Fruit fly (Drosophila melanogaster) S2 (cell line): ENCODE measurements around the gene Mnn1.

ENCODE experiments used
- CG8478 ChIP-seq: fragments of >200 bp; optimal IDR thresholded peaks from 2 replicates; lab custom pipeline; 2018
- CTCF ChIP-seq, 2 experiments: fragments of >200 bp; optimal IDR thresholded peaks; 2 replicates each; lab custom pipeline; 2018

The Mnn1 gene

DNA sequence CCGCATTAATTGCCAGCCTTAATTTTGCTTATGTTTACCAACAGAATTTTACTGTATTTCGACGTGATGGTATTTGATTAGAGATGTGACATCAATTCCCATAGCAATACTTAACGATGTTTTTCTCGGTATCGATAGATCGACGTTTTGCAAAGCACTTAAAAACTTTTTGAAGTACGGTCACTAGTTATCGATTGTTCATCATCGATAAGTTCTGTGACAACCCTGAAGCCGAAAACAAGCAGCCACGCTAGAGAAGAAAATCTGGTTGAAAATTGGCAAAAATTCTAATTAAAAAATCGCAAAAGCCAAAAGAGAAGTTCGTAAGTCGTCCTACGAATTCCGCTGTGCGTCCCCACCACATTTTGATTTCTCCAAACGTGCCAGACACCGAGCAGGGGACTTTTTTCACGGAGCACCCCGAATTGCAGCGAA, 23.6 kb upstream of the Mnn1 start, which contains the start of the genes Rab30 and Caper:
Gene Rab30, minus strand, starts transcription at position 90 of the 435 bp plus-strand sequence.
Gene Caper, plus strand, starts transcription at position 205 of the 435 bp plus-strand sequence.
- no peak for TF ChIP-seq CG8478 (lab: Kevin White, UChicago)
- peak in 1 of 2 experiments; percentile 32 for TF ChIP-seq CTCF (optimal IDR thresholded peaks at IDR 0.05; lab: Kevin White, UChicago)

DNA sequence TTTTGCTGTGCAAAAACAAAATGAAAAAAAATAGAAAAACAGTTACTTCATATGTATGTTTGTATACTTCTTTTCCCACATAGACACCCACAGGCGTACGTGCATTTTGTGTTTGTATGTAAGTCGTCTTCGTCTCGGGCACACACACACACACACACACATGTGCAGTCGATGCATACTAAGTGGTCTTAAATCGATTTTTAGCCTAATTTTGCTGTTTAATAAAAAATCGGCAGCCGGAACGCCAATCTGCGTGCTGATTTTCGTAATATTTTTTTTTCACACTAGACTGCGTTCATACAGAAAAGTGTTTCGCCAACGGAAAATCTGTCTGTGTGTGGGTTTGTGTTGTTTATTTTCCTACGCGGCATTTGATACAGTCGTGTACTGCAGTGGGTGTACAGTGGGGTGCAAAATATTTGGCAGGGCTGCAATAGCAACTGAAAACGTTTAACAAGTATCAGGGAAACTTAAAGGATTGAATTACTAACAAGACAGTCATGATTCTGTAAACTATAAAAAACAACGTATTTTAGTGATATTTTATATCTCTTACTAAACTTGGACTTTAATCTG, 22.9 kb upstream of the Mnn1 start:
- no peak for TF ChIP-seq CTCF (optimal IDR thresholded peaks at IDR 0.05; lab: Kevin White, UChicago)
- no peak for TF ChIP-seq CG8478 (lab: Kevin White, UChicago)

dm6 chr2L:7037773-7038327, 18.3 kb upstream of the Mnn1 start, which contains the start of gene milt:
TSS of gene milt (plus strand) at chr2L:7037823.
- TF ChIP-seq CTCF (optimal IDR thresholded peaks at IDR 0.05; lab: Kevin White, UChicago) (peak; percentile 14 to 24), CG8478 (lab: Kevin White, UChicago) (no peak)

DNA sequence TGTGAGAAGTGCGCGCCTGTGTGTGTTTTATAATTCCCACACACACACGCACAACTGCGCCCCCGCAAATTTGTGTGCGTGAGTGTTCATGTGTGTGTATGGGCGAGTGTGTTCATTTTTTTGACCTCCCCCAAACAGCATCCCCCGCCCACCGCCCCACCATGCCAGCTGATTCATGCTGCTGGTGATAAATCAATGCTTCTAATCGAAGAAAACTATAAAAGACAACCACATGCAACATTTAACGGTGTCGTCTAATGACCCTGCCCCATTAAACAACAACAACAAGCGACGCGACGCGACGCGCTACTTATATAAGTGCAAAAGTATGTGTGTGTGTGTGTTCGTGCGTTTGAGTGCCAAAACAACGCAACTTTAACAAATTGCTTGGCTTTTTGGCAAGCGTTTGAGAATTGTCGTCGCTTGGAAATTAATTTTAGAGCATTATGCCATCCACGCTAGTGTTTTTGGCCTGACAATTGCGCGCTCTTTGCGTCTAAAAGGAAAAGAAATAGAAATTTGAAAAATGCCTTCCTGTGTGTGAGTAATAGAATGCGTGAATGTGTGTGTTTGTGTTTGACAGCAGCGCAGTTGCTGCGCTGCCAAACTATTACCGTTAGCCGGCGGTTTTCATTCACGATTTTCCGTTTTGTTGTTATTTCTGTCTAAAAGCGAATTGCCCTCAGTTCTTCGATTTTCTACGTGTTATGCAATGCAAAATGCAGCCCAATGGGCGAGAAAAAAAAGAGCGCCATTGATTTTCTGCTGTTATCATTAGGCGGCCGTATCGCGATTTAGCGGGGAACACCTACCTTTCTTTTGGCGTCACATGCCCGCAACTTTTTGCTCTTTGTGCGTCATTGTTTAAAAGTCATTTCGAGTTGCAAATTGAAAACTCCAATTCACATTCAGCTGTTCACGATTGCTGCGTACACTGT, 17.4 kb upstream of the Mnn1 start:
- TF ChIP-seq CG8478 (lab: Kevin White, UChicago) (no peak), CTCF (optimal IDR thresholded peaks at IDR 0.05; lab: Kevin White, UChicago) (no peak)

dm6 chr2L:7039342-7039684, 16.8 kb upstream of the Mnn1 start:
- TF ChIP-seq CG8478 (lab: Kevin White, UChicago) (no peak), CTCF (optimal IDR thresholded peaks at IDR 0.05; lab: Kevin White, UChicago) (no peak)

dm6 chr2L:7042150-7042811, 13.8 kb upstream of the Mnn1 start:
- TF ChIP-seq CTCF (optimal IDR thresholded peaks at IDR 0.05; lab: Kevin White, UChicago) (no peak), CG8478 (lab: Kevin White, UChicago) (no peak)

dm6 chr2L:7043039-7043905, 12.8 kb upstream of the Mnn1 start:
- TF ChIP-seq CG8478 (lab: Kevin White, UChicago) (no peak), CTCF (optimal IDR thresholded peaks at IDR 0.05; lab: Kevin White, UChicago) (peak in 1 of 2 experiments; percentile 5)

dm6 chr2L:7047703-7048102, 8.4 kb upstream of the Mnn1 start:
- TF ChIP-seq CTCF (optimal IDR thresholded peaks at IDR 0.05; lab: Kevin White, UChicago) (no peak), CG8478 (lab: Kevin White, UChicago) (no peak)

- TF ChIP-seq CG8478 (lab: Kevin White, UChicago) (no peak), CTCF (optimal IDR thresholded peaks at IDR 0.05; lab: Kevin White, UChicago) (peak in 1 of 2 experiments; percentile 35)
Measured at dm6 chr2L:7049009-7049647, 7.0 kb upstream of the Mnn1 start.

DNA sequence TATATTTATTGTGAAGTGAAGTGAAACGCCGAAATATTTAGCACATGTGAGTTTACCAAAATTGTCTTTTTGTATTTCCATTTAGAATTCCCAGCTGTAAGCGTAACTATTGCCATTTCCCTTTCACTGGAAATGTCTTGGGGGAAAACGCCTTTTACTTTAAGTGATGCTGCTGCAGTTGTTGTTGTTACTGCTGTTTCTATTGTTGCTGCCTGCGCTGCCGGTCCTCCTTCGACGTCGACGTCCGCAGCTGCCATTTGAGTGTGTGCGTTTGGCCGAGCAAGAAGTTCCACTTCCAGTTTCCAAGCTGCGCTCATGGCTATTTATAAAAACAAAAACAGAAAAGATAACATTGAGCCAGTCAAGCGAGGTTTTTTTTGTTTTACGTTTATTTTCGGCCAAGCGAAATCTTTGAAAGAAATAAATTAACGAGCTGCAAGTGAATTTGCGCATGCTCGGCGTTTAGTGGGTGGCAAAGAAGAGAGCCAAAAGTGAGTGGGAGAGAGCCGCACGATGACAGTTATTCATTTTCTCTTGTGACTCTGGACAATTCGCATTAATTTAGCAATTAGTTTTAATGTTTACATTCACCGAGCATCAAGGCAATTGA, 6.3 kb upstream of the Mnn1 start:
- no peak for TF ChIP-seq CG8478 (lab: Kevin White, UChicago)
- TF ChIP-seq CTCF (optimal IDR thresholded peaks at IDR 0.05; lab: Kevin White, UChicago) = no peak

DNA sequence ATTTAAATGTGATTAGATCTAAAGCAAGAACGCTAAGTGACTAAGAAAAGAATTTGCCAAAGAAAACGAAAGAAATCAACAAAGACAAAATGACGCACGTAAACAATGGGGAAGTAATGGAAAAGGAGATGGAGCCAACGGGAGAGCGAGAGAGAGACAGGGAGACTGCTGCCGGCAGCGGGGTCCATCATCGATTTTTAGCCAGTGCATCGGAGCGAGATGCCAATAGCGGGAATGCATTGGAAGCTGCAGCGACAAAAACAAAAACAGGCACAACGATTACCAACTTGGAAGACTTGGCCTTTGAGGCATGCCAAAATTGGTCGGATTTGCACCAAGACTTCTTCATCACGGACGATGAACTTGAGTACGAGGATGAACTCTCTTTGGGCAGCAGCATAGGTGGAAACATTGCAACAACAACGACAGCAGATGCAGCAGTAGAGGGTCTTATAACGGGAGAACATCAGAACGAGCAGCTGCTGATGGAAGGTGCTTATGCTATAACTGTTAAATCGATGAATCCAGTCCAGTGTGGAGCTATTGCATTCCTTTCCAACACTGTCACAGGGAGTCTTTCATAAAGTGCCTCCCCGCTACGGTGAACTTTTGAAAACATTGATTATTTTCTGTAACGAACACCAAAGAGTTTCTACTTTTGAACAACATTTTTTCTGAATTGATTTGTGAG, 5.5 kb upstream of the Mnn1 start:
- TF ChIP-seq CG8478 (lab: Kevin White, UChicago) (no peak), CTCF (optimal IDR thresholded peaks at IDR 0.05; lab: Kevin White, UChicago) (no peak)

DNA sequence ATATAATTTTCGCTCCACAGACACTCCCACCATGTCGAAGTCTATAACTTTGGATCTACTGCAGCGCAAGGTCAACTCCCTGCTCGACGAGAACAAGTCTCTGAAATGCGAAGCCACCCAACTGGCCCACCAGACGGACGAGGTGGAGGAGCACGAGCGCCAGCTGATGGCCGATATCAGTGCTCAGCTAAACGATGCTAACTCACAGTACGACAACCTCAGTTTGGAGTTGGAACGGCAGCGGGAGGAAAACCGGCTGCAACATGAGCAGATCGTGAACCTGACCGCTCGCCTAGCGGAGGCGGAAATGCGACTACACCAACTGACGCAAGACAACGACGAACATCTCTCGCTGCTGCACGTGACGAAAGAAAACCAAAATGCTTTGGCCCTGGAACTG, 4.4 kb upstream of the Mnn1 start:
- TF ChIP-seq CTCF (optimal IDR thresholded peaks at IDR 0.05; lab: Kevin White, UChicago) = no peak
- no peak for TF ChIP-seq CG8478 (lab: Kevin White, UChicago)
